Fruit fly (Drosophila melanogaster): ENCODE data around the gene Elp1.
A peak's percentile ranks its signal among the peaks of the same experiment; 100 is the strongest.

Gene Elp1

dm6 chr3R:11662617-11663016 lies 11.8 kb downstream of the Elp1 start:
- TF ChIP-seq CG17801 (GFP tag; optimal IDR thresholded peaks at IDR 0.05; ENCODE audit: partially characterized antibody) = no peak

DNA sequence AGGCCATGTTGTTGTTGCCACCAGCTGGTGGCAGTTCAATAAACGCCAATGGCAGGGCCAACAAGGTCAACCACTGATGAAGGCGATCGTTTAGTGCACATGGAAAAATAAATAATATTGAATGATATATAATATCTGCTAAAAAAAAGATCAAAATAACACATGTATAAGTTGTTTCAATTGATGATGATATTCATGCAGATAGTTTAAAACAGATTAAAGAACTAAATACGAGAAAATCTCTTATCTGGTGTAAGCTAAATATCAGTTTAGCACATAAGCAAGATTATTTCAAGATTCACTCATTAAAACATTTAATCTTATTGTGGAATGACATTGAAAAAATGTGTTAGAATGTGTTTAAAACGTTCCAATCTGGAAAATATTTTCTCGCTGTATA lies 12.7 kb downstream of the Elp1 start:
- TF ChIP-seq CG17801 (GFP tag; optimal IDR thresholded peaks at IDR 0.05; ENCODE audit: partially characterized antibody) = no peak

- TF ChIP-seq CG17801 (GFP tag; optimal IDR thresholded peaks at IDR 0.05; ENCODE audit: partially characterized antibody) = no peak
Observed at dm6 chr3R:11665508-11665907, 14.7 kb downstream of the Elp1 start.

- no peak for TF ChIP-seq CG17801 (GFP tag; optimal IDR thresholded peaks at IDR 0.05; ENCODE audit: partially characterized antibody)
Observed at dm6 chr3R:11665925-11666687, 15.3 kb downstream of the Elp1 start.

- TF ChIP-seq CG17801 (GFP tag; optimal IDR thresholded peaks at IDR 0.05; ENCODE audit: partially characterized antibody) = no peak
Observed at dm6 chr3R:11669017-11669953, 18.5 kb downstream of the Elp1 start.

DNA sequence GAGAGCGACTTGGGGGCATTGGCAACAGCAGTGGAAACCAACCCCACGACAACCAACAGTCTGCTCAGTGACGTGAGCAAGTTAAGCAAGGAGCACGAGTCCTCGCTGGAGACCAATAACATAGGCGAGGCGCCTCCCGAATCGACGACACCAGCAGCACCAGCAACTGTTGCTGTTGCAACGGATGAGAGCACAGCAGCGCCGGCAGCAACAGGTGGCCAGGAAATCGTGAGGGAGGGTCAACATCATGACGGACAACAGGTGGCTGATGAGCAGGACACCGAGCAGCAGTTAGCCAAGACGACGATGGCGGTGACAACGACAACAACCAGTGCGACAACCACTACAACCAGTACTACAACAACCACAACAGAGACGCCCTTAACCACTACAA lies 19.2 kb downstream of the Elp1 start:
- no peak for TF ChIP-seq CG17801 (GFP tag; optimal IDR thresholded peaks at IDR 0.05; ENCODE audit: partially characterized antibody)

DNA sequence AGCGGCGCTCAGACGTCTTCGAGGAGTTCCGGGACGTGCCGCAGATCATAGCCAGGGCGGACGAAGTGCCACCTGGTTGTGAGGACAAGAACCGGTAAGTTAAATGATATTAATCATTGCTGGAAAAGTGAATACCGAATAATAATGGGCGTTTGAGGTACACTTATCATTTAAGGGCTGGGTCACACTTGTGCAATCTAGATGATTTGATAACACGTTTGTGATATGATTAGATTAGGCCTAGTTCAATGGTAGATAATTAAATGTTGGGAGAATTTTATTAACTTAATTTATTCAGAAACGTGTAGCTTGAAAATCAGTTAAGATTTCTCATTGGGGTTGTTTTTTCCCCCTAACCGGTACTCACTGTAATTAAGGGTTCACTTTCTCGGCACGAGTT lies 20.1 kb downstream of the Elp1 start:
- no peak for TF ChIP-seq CG17801 (GFP tag; optimal IDR thresholded peaks at IDR 0.05; ENCODE audit: partially characterized antibody)

- TF ChIP-seq CG17801 (GFP tag; optimal IDR thresholded peaks at IDR 0.05; ENCODE audit: partially characterized antibody) = no peak
Observed at dm6 chr3R:11671784-11672183, 21.0 kb downstream of the Elp1 start.

DNA sequence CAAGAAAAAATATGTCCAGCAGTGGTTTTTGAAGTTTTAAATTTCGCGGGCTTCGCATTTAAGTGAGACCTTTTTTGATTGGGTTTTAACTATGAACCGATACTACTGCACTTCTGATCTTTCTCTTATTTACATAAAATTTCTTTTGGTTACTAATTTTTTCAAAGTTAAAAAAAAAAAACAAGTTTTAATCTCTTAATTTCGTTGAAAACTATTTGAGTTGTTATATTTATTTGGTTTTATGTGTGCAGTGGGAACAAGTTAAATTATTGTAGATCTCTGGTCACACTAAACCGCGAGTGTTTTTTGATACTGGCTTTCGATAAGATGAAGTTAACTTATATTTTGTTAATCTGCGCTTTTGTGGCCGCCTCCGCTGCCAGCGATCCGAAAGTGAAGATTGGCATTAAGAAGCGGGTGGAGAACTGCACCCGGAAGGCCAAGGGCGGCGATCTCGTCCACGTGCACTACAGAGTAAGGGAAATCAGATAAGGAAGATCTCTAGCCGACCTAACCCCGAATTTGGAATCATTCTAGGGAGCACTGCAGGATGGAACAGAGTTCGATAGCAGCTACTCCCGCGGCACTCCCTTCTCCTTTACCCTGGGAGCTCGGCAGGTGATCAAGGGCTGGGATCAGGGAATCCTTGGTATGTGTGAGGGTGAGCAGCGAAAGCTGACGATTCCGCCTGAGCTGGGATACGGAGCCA lies 23.3 kb downstream of the Elp1 start, which contains the start of gene CG14715:
CG14715 (plus strand) TSS at position 267 of the 709 bp plus-strand sequence.
- no peak for TF ChIP-seq CG17801 (GFP tag; optimal IDR thresholded peaks at IDR 0.05; ENCODE audit: partially characterized antibody)

dm6 chr3R:11678016-11678415 lies 27.2 kb downstream of the Elp1 start, which contains the start of gene CG18476:
Gene CG18476 (minus strand): TSS chr3R:11678116.
- TF ChIP-seq CG17801 (GFP tag; optimal IDR thresholded peaks at IDR 0.05; ENCODE audit: partially characterized antibody) = peak; percentile 97

DNA sequence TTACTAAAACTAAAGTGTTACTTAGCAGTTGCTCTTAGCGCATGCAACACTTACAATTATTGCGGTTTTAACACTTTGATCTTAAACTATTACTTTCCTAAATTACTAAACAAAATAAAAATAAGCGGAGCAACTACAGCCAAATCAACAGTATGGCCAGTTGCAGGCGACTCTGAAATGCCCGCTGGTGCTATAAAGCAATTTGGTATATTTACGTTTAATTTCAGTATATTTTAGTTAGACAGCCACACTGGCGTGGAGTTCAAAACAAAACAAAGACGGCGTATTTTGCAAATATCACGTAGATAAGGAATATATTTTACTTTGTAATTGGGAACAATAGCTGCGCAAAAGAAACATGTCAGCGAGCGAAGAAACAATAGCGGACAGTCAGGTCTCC lies 28.7 kb downstream of the Elp1 start, which contains the start of the genes Taf12 and Ho:
Taf12 (minus strand) TSS at position 178 of the 400 bp plus-strand sequence.
Ho (plus strand) TSS at position 231 of the 400 bp plus-strand sequence.
- TF ChIP-seq CG17801 (GFP tag; optimal IDR thresholded peaks at IDR 0.05; ENCODE audit: partially characterized antibody) = peak; percentile 46

- TF ChIP-seq CG17801 (GFP tag; optimal IDR thresholded peaks at IDR 0.05; ENCODE audit: partially characterized antibody) = no peak
Observed at dm6 chr3R:11683675-11684074, 32.9 kb downstream of the Elp1 start.

DNA sequence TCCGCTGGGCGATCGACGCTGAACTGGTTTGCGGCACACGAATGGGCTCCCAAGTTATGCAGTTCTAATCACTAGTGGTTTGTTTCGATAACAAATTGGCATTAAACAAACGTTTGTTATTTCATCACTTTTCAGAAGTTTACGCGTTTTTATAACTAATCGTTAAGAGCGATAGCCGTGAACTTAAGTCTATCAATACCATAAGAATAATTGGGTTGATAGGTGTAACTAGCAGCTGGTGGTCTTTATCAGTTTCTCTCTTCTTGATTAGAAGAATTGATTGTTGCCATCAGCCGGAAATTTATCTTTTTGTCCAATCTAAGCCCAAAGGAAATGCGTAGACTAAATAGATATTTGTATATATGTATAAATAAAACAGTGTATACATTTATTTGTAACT lies 33.5 kb downstream of the Elp1 start, which contains the start of gene CG6830:
CG6830 (minus strand) TSS at position 27 of the 400 bp plus-strand sequence.
- no peak for TF ChIP-seq CG17801 (GFP tag; optimal IDR thresholded peaks at IDR 0.05; ENCODE audit: partially characterized antibody)

dm6 chr3R:11688055-11688454 lies 37.3 kb downstream of the Elp1 start, which contains the start of gene CG6834:
Gene CG6834 (minus strand): TSS chr3R:11688133.
- peak; percentile 36 for TF ChIP-seq CG17801 (GFP tag; optimal IDR thresholded peaks at IDR 0.05; ENCODE audit: partially characterized antibody)

DNA sequence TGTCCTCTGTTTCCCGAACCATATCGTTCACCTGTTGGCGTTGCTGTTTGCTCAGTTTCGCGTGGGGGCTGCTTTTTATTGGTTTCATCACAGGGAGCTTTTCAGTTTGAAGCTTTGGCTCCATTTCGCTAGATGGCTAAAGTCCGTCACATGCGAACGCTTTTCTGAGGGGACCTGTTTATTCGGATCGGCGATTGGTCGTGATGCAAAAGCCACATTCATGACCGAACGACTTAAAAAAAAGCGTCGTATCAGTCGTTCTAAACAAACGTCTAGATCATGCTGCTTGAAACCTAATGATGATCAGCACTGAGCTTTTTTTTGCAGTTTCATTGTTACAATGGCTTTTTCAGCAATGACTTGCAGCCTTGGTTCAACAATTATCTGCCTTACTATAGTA lies 39.1 kb downstream of the Elp1 start, which contains the start of gene CG6908:
CG6908 (minus strand) TSS at position 152 of the 400 bp plus-strand sequence.
- no peak for TF ChIP-seq CG17801 (GFP tag; optimal IDR thresholded peaks at IDR 0.05; ENCODE audit: partially characterized antibody)
